Worm (Caenorhabditis elegans): ENCODE results near the gene ttc-17.

ttc-17 gene

DNA sequence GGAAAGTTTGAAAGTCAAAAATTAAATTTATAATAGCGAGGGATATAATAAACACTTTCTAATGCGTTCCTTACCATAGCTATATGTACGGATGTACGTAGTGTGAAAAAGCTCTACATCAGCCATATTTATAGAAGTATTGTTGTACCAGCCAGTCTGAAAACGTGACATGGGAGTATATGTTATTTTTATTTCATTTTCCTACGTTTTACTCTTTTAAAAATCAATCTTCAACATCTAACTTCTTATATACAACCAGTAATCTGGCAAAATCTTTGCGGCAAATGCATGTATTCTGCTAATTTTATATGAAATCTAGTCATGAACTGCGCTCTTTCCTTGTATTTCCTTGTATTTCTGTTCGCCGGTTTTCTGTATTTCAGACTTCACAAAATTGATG lies 24.5 kb upstream of the ttc-17 start, which contains the start of gene H14N18.2:
H14N18.2 (plus strand) TSS at position 301 of the 400 bp plus-strand sequence.
- TF ChIP-seq nhr-76 (tag; optimal IDR thresholded peaks at IDR 0.05) (no peak), ztf-11 (tag; optimal IDR thresholded peaks at IDR 0.05) (no peak)

DNA sequence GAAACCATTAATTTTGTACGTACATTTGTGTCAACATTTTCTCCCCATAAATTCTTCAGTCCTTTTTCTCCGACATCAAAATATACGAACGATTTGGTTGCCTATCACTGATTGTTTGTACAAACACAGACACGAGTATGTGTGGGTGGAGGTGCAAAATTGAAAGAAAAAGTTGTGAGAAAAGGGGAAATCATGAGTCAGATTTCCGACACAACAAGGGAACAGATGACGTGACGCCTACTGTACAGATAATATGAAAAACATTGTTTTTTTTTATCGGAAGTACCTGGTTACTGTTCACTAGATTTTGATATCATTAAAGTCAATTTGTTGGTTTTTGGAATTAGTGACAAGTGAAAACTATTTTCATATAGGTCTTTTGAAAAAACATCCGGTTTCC lies 22.6 kb upstream of the ttc-17 start:
- TF ChIP-seq fkh-2 (tag; optimal IDR thresholded peaks at IDR 0.05) = no peak
- TF ChIP-seq nhr-12 (tag; optimal IDR thresholded peaks at IDR 0.05) = no peak
- no peak for TF ChIP-seq ZK546.5 (tag; optimal IDR thresholded peaks at IDR 0.05)
- TF ChIP-seq ama-1 (optimal IDR thresholded peaks at IDR 0.05) = peak; percentile 63
- peak; percentile 6 for TF ChIP-seq elt-2 (tag; optimal IDR thresholded peaks at IDR 0.05)

DNA sequence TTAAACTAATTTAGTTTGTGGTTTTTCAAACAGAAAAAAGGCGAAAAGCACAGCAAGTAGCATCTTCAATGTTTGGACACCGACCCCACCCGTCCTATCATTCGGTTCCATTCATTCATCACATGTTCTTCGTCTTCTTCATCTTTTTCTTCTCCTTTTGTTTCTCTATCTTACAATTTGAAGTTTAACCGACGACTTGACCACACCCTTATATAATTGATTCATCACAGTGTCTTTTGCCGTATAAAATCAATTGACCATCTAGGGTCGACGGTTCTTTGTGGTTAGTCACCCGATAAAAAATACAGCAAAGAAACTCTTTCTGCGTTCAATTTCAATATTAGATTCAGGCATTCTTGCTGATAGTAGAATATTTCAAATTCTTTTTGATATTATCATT lies 21.7 kb upstream of the ttc-17 start:
- TF ChIP-seq nfya-1 (tag; optimal IDR thresholded peaks at IDR 0.05; ENCODE audit: insufficient read depth) (peak; percentile 18), elt-1 (tag; optimal IDR thresholded peaks at IDR 0.05) (no peak), nhr-25 (tag; optimal IDR thresholded peaks at IDR 0.05) (peak; percentile 42), ceh-28 (tag; optimal IDR thresholded peaks at IDR 0.05) (no peak), elt-2 (tag; optimal IDR thresholded peaks at IDR 0.05) (peak; percentile 42), elt-3 (tag; optimal IDR thresholded peaks at IDR 0.05) (peak in 1 of 3 experiments; percentile 17), nhr-23 (tag; optimal IDR thresholded peaks at IDR 0.05) (peak; percentile 37)

DNA sequence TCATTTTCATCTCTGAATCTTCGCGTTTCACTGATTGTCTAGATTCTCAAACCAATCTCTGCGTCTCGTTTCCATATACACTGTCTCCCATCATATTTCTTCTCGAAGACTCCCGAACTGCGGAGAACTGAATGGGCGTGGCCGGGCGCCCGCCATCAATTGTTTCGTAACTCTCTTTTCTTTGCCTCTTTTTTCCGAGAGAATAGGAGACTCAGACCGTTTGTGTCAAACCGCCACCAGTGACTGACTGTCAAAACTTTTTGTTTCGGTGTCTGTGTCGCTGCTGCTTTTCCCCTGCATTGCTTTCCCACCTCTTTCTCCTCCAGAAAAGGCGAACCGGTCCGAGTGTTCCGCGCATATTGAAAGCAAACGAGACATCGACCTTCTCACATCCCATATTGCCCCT lies 20.7 kb upstream of the ttc-17 start, which contains the start of gene unc-23:
unc-23 (plus strand) TSS at position 176 of the 406 bp plus-strand sequence.
- TF ChIP-seq ceh-28 (tag; optimal IDR thresholded peaks at IDR 0.05) (peak; percentile 80), nhr-25 (tag; optimal IDR thresholded peaks at IDR 0.05) (peak; percentile 92), elt-2 (tag; optimal IDR thresholded peaks at IDR 0.05) (peak; percentile 84), nhr-11 (tag; optimal IDR thresholded peaks at IDR 0.05) (peak; percentile 68), lin-39 (tag; optimal IDR thresholded peaks at IDR 0.05) (peak; percentile 44), eor-1 (tag; optimal IDR thresholded peaks at IDR 0.05) (peak in 1 of 2 experiments; percentile 51), jun-1 (tag; optimal IDR thresholded peaks at IDR 0.05) (peak; percentile 86), mml-1 (tag; optimal IDR thresholded peaks at IDR 0.05) (peak; percentile 5), lsy-12 (tag; optimal IDR thresholded peaks at IDR 0.05) (peak; percentile 83), ama-1 (optimal IDR thresholded peaks at IDR 0.05) (peak; percentile 56), elt-1 (tag; optimal IDR thresholded peaks at IDR 0.05) (peak; percentile 2), tbx-2 (tag; optimal IDR thresholded peaks at IDR 0.05) (peak; percentile 43), egl-27 (tag; optimal IDR thresholded peaks at IDR 0.05) (peak; percentile 50), unc-39 (tag; optimal IDR thresholded peaks at IDR 0.05) (no peak), unc-62 (GFP tag; optimal IDR thresholded peaks at IDR 0.05) (peak; percentile 70), pha-4 (tag; optimal IDR thresholded peaks at IDR 0.05) (peak; percentile 81), daf-12 (tag; optimal IDR thresholded peaks at IDR 0.05) (no peak), R02D3.7 (tag; optimal IDR thresholded peaks at IDR 0.05) (peak; percentile 48), nfya-1 (tag; optimal IDR thresholded peaks at IDR 0.05; ENCODE audit: insufficient read depth) (peak; percentile 78), fos-1 (tag; optimal IDR thresholded peaks at IDR 0.05) (peak; percentile 56), fkh-2 (tag; optimal IDR thresholded peaks at IDR 0.05) (no peak), lin-15B (tag; optimal IDR thresholded peaks at IDR 0.05) (peak; percentile 26), ceh-9 (tag; optimal IDR thresholded peaks at IDR 0.05) (no peak), nhr-43 (tag; optimal IDR thresholded peaks at IDR 0.05; ENCODE audit: poor library complexity, severe bottlenecking) (peak; percentile 90), elt-3 (tag; optimal IDR thresholded peaks at IDR 0.05) (peak; percentile 31 to 67 (median 56)), nhr-237 (tag; optimal IDR thresholded peaks at IDR 0.05) (no peak), ZK546.5 (tag; optimal IDR thresholded peaks at IDR 0.05) (no peak), pqm-1 (tag; optimal IDR thresholded peaks at IDR 0.05) (peak; percentile 35), zag-1 (tag; optimal IDR thresholded peaks at IDR 0.05) (no peak), nhr-23 (tag; optimal IDR thresholded peaks at IDR 0.05) (peak; percentile 86), sea-2 (GFP tag; optimal IDR thresholded peaks at IDR 0.05) (no peak)

DNA sequence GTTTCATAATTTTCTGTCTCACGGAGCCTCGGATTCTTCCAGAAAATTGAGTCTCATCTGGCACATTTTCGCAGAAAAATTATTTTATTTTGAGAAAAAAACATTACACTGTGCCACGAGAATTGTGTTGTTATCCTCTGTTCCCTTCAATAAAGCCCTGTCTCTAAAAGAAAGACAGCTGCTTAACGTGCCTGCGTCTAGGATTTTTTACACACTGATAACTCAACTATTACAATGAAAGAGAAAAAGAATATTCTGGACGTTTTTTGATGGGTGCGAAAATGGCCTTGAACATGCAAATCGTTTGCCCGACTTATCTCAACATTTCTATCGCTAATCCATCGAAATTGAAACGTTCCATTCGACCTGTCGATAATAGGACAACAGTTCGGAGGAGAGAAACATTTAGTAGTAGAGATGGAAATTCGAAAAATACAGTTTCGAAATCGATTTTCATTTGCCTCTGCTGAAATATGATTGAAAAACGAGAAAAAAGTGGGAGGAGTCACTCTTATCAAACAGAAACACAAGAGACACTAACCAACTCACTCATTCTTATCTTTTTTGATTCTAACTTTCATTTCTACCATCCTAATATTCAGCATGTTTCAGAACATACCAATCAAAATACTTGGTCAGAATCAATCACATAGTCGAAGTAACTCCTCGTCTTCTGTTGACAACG lies 19.9 kb upstream of the ttc-17 start:
- TF ChIP-seq nhr-25 (tag; optimal IDR thresholded peaks at IDR 0.05) = peak; percentile 76
- TF ChIP-seq elt-2 (tag; optimal IDR thresholded peaks at IDR 0.05) = peak; percentile 67
- TF ChIP-seq ceh-9 (tag; optimal IDR thresholded peaks at IDR 0.05) = no peak
- no peak for TF ChIP-seq nhr-28 (tag; optimal IDR thresholded peaks at IDR 0.05)
- TF ChIP-seq unc-39 (tag; optimal IDR thresholded peaks at IDR 0.05) = no peak
- TF ChIP-seq nhr-23 (tag; optimal IDR thresholded peaks at IDR 0.05) = peak; percentile 44
- peak; percentile 33 for TF ChIP-seq pqm-1 (tag; optimal IDR thresholded peaks at IDR 0.05)
- TF ChIP-seq ceh-28 (tag; optimal IDR thresholded peaks at IDR 0.05) = peak; percentile 13
- TF ChIP-seq nhr-67 (tag; optimal IDR thresholded peaks at IDR 0.05) = no peak
- no peak for TF ChIP-seq daf-12 (tag; optimal IDR thresholded peaks at IDR 0.05)
- TF ChIP-seq nfya-1 (tag; optimal IDR thresholded peaks at IDR 0.05; ENCODE audit: insufficient read depth) = peak; percentile 29

All from whole organism, L3 larva.